Fruit fly (Drosophila melanogaster) whole organism, prepupa: ENCODE results near the gene twit.

Source experiments
- Blimp-1 ChIP-seq: fragments of 200-800 bp; sonication (Bioruptor generic); optimal IDR thresholded peaks from 3 replicates; lab custom pipeline; 2017; ENCODE audit warnings: missing biosample characterization, missing genetic modification characterization, mild to moderate bottlenecking, moderate library complexity, missing genetic modification reagents
- CG10669 ChIP-seq: fragments of 200-800 bp; sonication (Bioruptor generic); optimal IDR thresholded peaks from 3 replicates; lab custom pipeline; 2018; ENCODE audit warnings: missing biosample characterization, mild to moderate bottlenecking, missing genetic modification characterization, moderate library complexity
- CG11294 ChIP-seq: fragments of 200-800 bp; sonication (Bioruptor generic); IDR thresholded peaks from 2 replicates; pipeline ENCODE4 v1.3.6; 2022; ENCODE audit warnings: missing biosample characterization, missing genetic modification characterization
- CG11762 ChIP-seq: fragments of 200-800 bp; sonication (Bioruptor generic); optimal IDR thresholded peaks from 3 replicates; lab custom pipeline; 2016; ENCODE audit warnings: missing biosample characterization, missing genetic modification characterization; ENCODE audit not compliant: insufficient read depth
- CG1621 ChIP-seq: fragments of 200-800 bp; sonication (Bioruptor generic); optimal IDR thresholded peaks from 3 replicates; lab custom pipeline; 2018; ENCODE audit warnings: missing biosample characterization, mild to moderate bottlenecking, missing genetic modification characterization
- CG16779 ChIP-seq: fragments of 200-800 bp; sonication (Bioruptor generic); optimal IDR thresholded peaks from 3 replicates; lab custom pipeline; 2017; ENCODE audit warnings: missing biosample characterization, mild to moderate bottlenecking, missing genetic modification characterization
- CG3032 ChIP-seq: fragments of 200-800 bp; optimal IDR thresholded peaks from 2 replicates; lab custom pipeline; 2019; ENCODE audit warnings: missing biosample characterization, mild to moderate bottlenecking, missing genetic modification characterization, moderate library complexity
- CG31627 ChIP-seq: fragments of 200-800 bp; sonication (Bioruptor generic); optimal IDR thresholded peaks from 3 replicates; lab custom pipeline; 2016; ENCODE audit warnings: missing biosample characterization, missing genetic modification characterization
- CG34406 ChIP-seq: fragments of 200-800 bp; sonication (Bioruptor generic); optimal IDR thresholded peaks from 3 replicates; lab custom pipeline; 2016; ENCODE audit warnings: missing biosample characterization, missing genetic modification characterization
- CG3919 ChIP-seq: fragments of 200-800 bp; sonication (Bioruptor generic); optimal IDR thresholded peaks from 3 replicates; lab custom pipeline; 2016; ENCODE audit warnings: missing biosample characterization, missing genetic modification characterization
- CG4318 ChIP-seq: fragments of 200-800 bp; sonication (Bioruptor generic); optimal IDR thresholded peaks from 3 replicates; lab custom pipeline; 2017; ENCODE audit warnings: missing biosample characterization, mild to moderate bottlenecking, missing genetic modification characterization
- CG6276 ChIP-seq: fragments of 200-800 bp; sonication (Bioruptor generic); optimal IDR thresholded peaks from 2 replicates; lab custom pipeline; 2017; ENCODE audit warnings: missing biosample characterization, mild to moderate bottlenecking, missing genetic modification characterization
- CG6808 ChIP-seq: fragments of 200-800 bp; sonication (Bioruptor generic); optimal IDR thresholded peaks from 3 replicates; lab custom pipeline; 2017; ENCODE audit warnings: missing biosample characterization, missing genetic modification characterization, mild to moderate bottlenecking, moderate library complexity, missing genetic modification reagents
- CG6854 ChIP-seq: fragments of 200-800 bp; sonication (Bioruptor generic); optimal IDR thresholded peaks from 2 replicates; lab custom pipeline; 2017; ENCODE audit warnings: missing biosample characterization, mild to moderate bottlenecking, missing genetic modification characterization
- CG7368 ChIP-seq: fragments of 200-800 bp; sonication (Bioruptor generic); optimal IDR thresholded peaks from 3 replicates; lab custom pipeline; 2016; ENCODE audit warnings: missing biosample characterization, missing genetic modification characterization
- CG8119 ChIP-seq: fragments of 200-800 bp; sonication (Bioruptor generic); IDR thresholded peaks from 3 replicates; pipeline ENCODE4 v1.3.6; 2022; ENCODE audit warnings: missing biosample characterization, missing genetic modification characterization
- CG8319 ChIP-seq: fragments of 200-800 bp; sonication (Bioruptor generic); optimal IDR thresholded peaks from 3 replicates; lab custom pipeline; 2016; ENCODE audit warnings: missing biosample characterization, missing genetic modification characterization
- CG8632 ChIP-seq: fragments of 200-800 bp; sonication (Bioruptor generic); optimal IDR thresholded peaks from 3 replicates; lab custom pipeline; 2016; ENCODE audit warnings: missing biosample characterization, missing genetic modification characterization
- CG9139 ChIP-seq: fragments of 200-800 bp; sonication (Bioruptor generic); optimal IDR thresholded peaks from 3 replicates; lab custom pipeline; 2017; ENCODE audit warnings: missing biosample characterization, mild to moderate bottlenecking, missing genetic modification characterization
- Eip75B ChIP-seq: fragments of 200-800 bp; sonication (Bioruptor generic); optimal IDR thresholded peaks from 3 replicates; lab custom pipeline; 2016; ENCODE audit warnings: missing biosample characterization, missing genetic modification characterization
- Eip78C ChIP-seq: fragments of 200-800 bp; sonication (Bioruptor generic); peaks from one replicate; lab custom pipeline; 2016; ENCODE audit warnings: missing biosample characterization, missing genetic modification characterization
- Eip93F ChIP-seq: fragments of 200-800 bp; sonication (Bioruptor generic); optimal IDR thresholded peaks from 2 replicates; lab custom pipeline; 2016; ENCODE audit warnings: missing biosample characterization, mild to moderate bottlenecking, missing genetic modification characterization
- Ets21C ChIP-seq: fragments of 200-800 bp; sonication (Bioruptor generic); optimal IDR thresholded peaks from 3 replicates; lab custom pipeline; 2016; ENCODE audit warnings: missing biosample characterization, missing genetic modification characterization
- Hr39 ChIP-seq: fragments of 200-800 bp; sonication (Bioruptor generic); optimal IDR thresholded peaks from 2 replicates; lab custom pipeline; 2016; ENCODE audit warnings: missing biosample characterization, missing genetic modification characterization
- Hr4 ChIP-seq: fragments of 200-800 bp; sonication (Bioruptor generic); optimal IDR thresholded peaks from 3 replicates; lab custom pipeline; 2016; ENCODE audit warnings: missing biosample characterization, missing genetic modification characterization
- OdsH ChIP-seq: fragments of 200-800 bp; sonication (Bioruptor generic); optimal IDR thresholded peaks from 3 replicates; lab custom pipeline; 2016; ENCODE audit warnings: missing biosample characterization, missing genetic modification characterization
- Smox ChIP-seq: fragments of 200-800 bp; sonication (Bioruptor generic); optimal IDR thresholded peaks from 3 replicates; lab custom pipeline; 2016; ENCODE audit warnings: missing biosample characterization, missing genetic modification characterization
- Sox102F ChIP-seq: fragments of 200-800 bp; sonication (Bioruptor generic); optimal IDR thresholded peaks from 2 replicates; lab custom pipeline; 2016; ENCODE audit warnings: missing biosample characterization, mild to moderate bottlenecking, missing genetic modification characterization
- Sox14 ChIP-seq: fragments of 200-800 bp; sonication (Bioruptor generic); optimal IDR thresholded peaks from 3 replicates; lab custom pipeline; 2016; ENCODE audit warnings: missing biosample characterization, missing genetic modification characterization
- Sox15 ChIP-seq: fragments of 200-800 bp; sonication (Bioruptor generic); optimal IDR thresholded peaks from 3 replicates; lab custom pipeline; 2016; ENCODE audit warnings: missing biosample characterization, missing genetic modification characterization
- achi ChIP-seq: fragments of 200-800 bp; sonication (Bioruptor generic); optimal IDR thresholded peaks from 3 replicates; lab custom pipeline; 2016; ENCODE audit warnings: missing biosample characterization, missing genetic modification characterization
- acj6 ChIP-seq: fragments of 200-800 bp; sonication (Bioruptor generic); optimal IDR thresholded peaks from 3 replicates; lab custom pipeline; 2016; ENCODE audit warnings: missing biosample characterization, missing genetic modification characterization
- cyc ChIP-seq: fragments of 200-800 bp; sonication (Bioruptor generic); optimal IDR thresholded peaks from 3 replicates; lab custom pipeline; 2016; ENCODE audit warnings: missing biosample characterization, missing genetic modification characterization
- eg ChIP-seq: fragments of 200-800 bp; sonication (Bioruptor generic); IDR thresholded peaks from 3 replicates; pipeline ENCODE4 v1.3.6; 2022; ENCODE audit warnings: missing biosample characterization, missing genetic modification characterization
- esn ChIP-seq: fragments of 200-800 bp; sonication (Bioruptor generic); optimal IDR thresholded peaks from 2 replicates; lab custom pipeline; 2016; ENCODE audit warnings: missing biosample characterization, mild to moderate bottlenecking, missing genetic modification characterization, moderate library complexity
- fd59A ChIP-seq: fragments of 200-800 bp; sonication (Bioruptor generic); optimal IDR thresholded peaks from 2 replicates; lab custom pipeline; 2017; ENCODE audit warnings: missing biosample characterization, mild to moderate bottlenecking, missing genetic modification characterization, missing genetic modification reagents
- fd85E ChIP-seq: fragments of 200-800 bp; sonication (Bioruptor generic); optimal IDR thresholded peaks from 3 replicates; lab custom pipeline; 2016; ENCODE audit warnings: missing biosample characterization, missing genetic modification characterization
- fkh ChIP-seq: fragments of 200-800 bp; sonication (Bioruptor generic); optimal IDR thresholded peaks from 3 replicates; lab custom pipeline; 2017; ENCODE audit warnings: missing biosample characterization, mild to moderate bottlenecking, missing genetic modification characterization, moderate library complexity
- lz ChIP-seq: fragments of 200-800 bp; sonication (Bioruptor generic); optimal IDR thresholded peaks from 3 replicates; lab custom pipeline; 2016; ENCODE audit warnings: missing biosample characterization, missing genetic modification characterization
- net ChIP-seq: fragments of 200-800 bp; sonication (Bioruptor generic); optimal IDR thresholded peaks from 3 replicates; lab custom pipeline; 2016; ENCODE audit warnings: missing biosample characterization, missing genetic modification characterization
- spab ChIP-seq: fragments of 200-800 bp; sonication (Bioruptor generic); optimal IDR thresholded peaks from 2 replicates; lab custom pipeline; 2017; ENCODE audit warnings: missing biosample characterization, mild to moderate bottlenecking, missing genetic modification characterization, missing genetic modification reagents
- svp ChIP-seq: fragments of 200-800 bp; sonication (Bioruptor generic); peaks from one replicate; lab custom pipeline; 2016; ENCODE audit warnings: missing biosample characterization, missing genetic modification characterization

twit gene

dm6 chr2L:20851592-20851991 is 786 bp upstream of the twit start:
- TF ChIP-seq OdsH (GFP tag; lab: Kevin White, UChicago) (no peak), Eip78C (peak; percentile 14), Hr39 (GFP tag; lab: Kevin White, UChicago) (no peak), CG16779 (tag; lab: Kevin White, UChicago) (no peak), CG3032 (tag; lab: Kevin White, UChicago) (no peak), cyc (GFP tag; lab: Kevin White, UChicago) (no peak)

DNA sequence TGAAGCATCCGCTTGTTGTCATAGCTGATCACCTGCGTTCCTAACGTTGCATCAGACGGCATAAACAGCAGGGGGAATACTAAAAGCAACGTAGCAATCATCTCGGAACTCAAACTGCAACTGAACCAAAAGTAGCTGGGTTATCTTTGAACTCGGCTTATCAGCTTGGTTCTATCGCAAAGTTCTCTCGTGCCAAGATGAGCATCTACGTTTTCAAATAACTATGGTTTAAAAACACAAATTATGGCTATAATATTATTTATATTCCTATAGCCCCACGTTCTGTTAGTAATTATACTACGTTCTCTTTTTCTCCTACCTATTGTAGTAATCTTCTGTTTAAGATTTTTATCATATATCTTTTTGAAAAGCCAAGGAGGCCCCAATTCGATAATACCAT is 5.4 kb downstream of the twit start, which contains the start of gene CG14400:
Gene CG14400, minus strand, starts transcription at position 101 of the 400 bp plus-strand sequence.
- TF ChIP-seq lz: no peak
- TF ChIP-seq CG8319 (GFP tag; lab: Kevin White, UChicago): no peak
- TF ChIP-seq Sox15: no peak
- no peak for TF ChIP-seq Blimp-1 (GFP tag; lab: Kevin White, UChicago)
- TF ChIP-seq CG6808 (GFP tag; lab: Kevin White, UChicago): no peak
- no peak for TF ChIP-seq Sox14 (GFP tag; lab: Kevin White, UChicago)
- TF ChIP-seq fd85E: no peak
- TF ChIP-seq CG16779 (tag; lab: Kevin White, UChicago): no peak
- TF ChIP-seq Eip93F: no peak
- no peak for TF ChIP-seq CG10669 (GFP tag; lab: Kevin White, UChicago)
- no peak for TF ChIP-seq Ets21C
- no peak for TF ChIP-seq Hr4
- TF ChIP-seq acj6 (GFP tag; lab: Kevin White, UChicago): no peak
- TF ChIP-seq cyc (GFP tag; lab: Kevin White, UChicago): no peak
- TF ChIP-seq, all 60 proteins: peak for 0

DNA sequence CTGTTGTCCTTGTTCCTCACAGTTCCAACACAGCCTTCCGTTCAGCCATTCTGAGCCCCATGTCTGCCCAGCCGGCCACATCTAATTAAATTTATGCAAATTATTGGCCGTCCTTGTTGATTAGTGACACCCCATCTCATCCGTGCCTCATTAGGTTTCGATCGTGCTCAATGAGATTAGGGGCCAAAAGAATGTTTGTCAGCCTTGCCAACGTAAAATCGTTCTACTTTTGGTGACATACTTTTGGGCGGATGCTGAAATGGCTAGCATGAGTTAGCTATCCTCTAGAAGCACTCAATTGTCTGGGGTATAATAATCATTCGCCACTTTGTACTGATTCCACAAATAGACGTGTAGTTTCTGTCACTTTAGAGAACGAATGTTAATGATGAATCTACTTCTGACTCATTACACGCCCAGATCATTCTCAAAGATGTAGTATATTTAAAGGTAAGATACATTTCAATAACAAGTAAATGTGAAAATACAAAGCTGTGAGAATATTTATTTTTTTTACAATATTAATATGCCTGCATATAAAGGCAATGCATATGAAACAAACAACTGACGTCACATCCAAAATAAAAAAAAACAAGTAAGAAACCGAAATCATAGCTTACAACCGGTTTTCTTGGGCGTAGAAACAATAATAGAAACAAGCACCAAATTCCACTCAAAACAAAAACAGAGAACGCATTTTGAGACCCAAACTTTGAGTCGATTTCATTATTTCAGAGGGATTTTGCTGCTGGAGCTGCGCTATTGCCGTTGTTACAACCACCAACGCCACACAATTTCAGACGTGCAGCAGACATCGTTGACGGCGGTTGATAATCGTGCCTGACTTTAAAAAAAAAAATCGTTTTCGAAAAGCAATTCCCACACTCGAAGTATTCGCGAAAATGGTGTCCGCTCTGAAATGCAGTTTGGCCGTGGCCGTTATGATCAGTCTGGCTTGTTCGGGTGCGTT is 6.3 kb downstream of the twit start, which contains the start of gene bero:
Gene bero, plus strand, starts transcription at position 325 of the 970 bp plus-strand sequence.
- no peak for TF ChIP-seq spab
- TF ChIP-seq fkh (GFP tag; lab: Kevin White, UChicago): peak; percentile 7
- TF ChIP-seq Eip78C: peak; percentile 49

dm6 chr2L:20864764-20865265 is 12.4 kb downstream of the twit start, which contains the start of gene CG9338:
Gene CG9338, plus strand, starts transcription at chr2L:20865215.
- TF ChIP-seq eg (GFP tag; lab: Robert Waterston, UW) (peak; percentile 90), OdsH (GFP tag; lab: Kevin White, UChicago) (peak; percentile 66), CG3919 (GFP tag; lab: Kevin White, UChicago) (peak; percentile 77), fd85E (peak; percentile 57), Ets21C (peak; percentile 66), cyc (GFP tag; lab: Kevin White, UChicago) (peak; percentile 78), CG31627 (peak; percentile 80), lz (peak; percentile 85), achi (GFP tag; lab: Kevin White, UChicago) (peak; percentile 70), CG7368 (GFP tag; lab: Kevin White, UChicago) (peak; percentile 89), CG9139 (GFP tag; lab: Kevin White, UChicago) (peak; percentile 17), CG3032 (tag; lab: Kevin White, UChicago) (peak; percentile 81), fd59A (GFP tag; lab: Kevin White, UChicago) (no peak), CG8119 (GFP tag; lab: Robert Waterston, UW) (peak; percentile 78; the same call in 2 of the 3 replicates), CG8632 (GFP tag; lab: Kevin White, UChicago) (peak; percentile 62), Eip75B (GFP tag; lab: Kevin White, UChicago) (peak; percentile 80), net (GFP tag; lab: Kevin White, UChicago) (peak; percentile 76), Sox14 (GFP tag; lab: Kevin White, UChicago) (peak; percentile 79), Sox102F (GFP tag; lab: Kevin White, UChicago) (peak; percentile 85), svp (GFP tag; lab: Kevin White, UChicago) (peak; percentile 90), esn (GFP tag; lab: Kevin White, UChicago) (peak; percentile 87), spab (peak; percentile 67), CG11294 (peak; percentile 86), CG8319 (GFP tag; lab: Kevin White, UChicago) (peak; percentile 89), CG34406 (GFP tag; lab: Kevin White, UChicago) (peak; percentile 73), CG10669 (GFP tag; lab: Kevin White, UChicago) (peak; percentile 85), CG6854 (GFP tag; lab: Kevin White, UChicago) (no peak), Smox (peak; percentile 81), CG1621 (tag; lab: Kevin White, UChicago) (no peak), CG6276 (peak; percentile 87), CG4318 (GFP tag; lab: Kevin White, UChicago) (peak; percentile 28), CG11762 (GFP tag; lab: Kevin White, UChicago) (peak; percentile 78)
